Worm (Caenorhabditis elegans) whole organism, midembryonic: ENCODE results near the gene abcx-1.

Experiments used
- cog-1 ChIP-seq: sonication (generic microtip); optimal IDR thresholded peaks from 2 replicates; lab custom pipeline; 2016; ENCODE audit warnings: missing genetic modification characterization, missing compliant biosample characterization
- flt-1 ChIP-seq: fragments of 200-800 bp; sonication (Bioruptor generic); IDR thresholded peaks from 2 replicates; pipeline ENCODE4 v1.3.6; 2022; ENCODE audit warnings: missing genetic modification characterization, missing compliant biosample characterization
- klf-2 ChIP-seq: fragments of 200-800 bp; sonication (Bioruptor generic); conservative IDR thresholded peaks from 2 replicates; pipeline ENCODE4 v1.3.6; 2022; ENCODE audit warnings: missing genetic modification reagents, missing genetic modification characterization, missing compliant biosample characterization
- med-1 ChIP-seq: sonication (generic microtip); optimal IDR thresholded peaks from 2 replicates; lab custom pipeline; 2017; ENCODE audit warnings: missing genetic modification characterization, mild to moderate bottlenecking, missing compliant biosample characterization, antibody characterized with exemption, missing genetic modification reagents; ENCODE audit not compliant: insufficient read depth
- tab-1 ChIP-seq: fragments of 200-800 bp; sonication (Bioruptor generic); IDR thresholded peaks from 2 replicates; pipeline ENCODE4 v1.3.6; 2022; ENCODE audit warnings: missing genetic modification characterization, missing compliant biosample characterization
- ztf-29 ChIP-seq: fragments of 200-800 bp; sonication (Bioruptor generic); IDR thresholded peaks from 2 replicates; pipeline ENCODE4 v1.3.6; 2022; ENCODE audit warnings: missing genetic modification reagents, missing genetic modification characterization, missing compliant biosample characterization

DNA sequence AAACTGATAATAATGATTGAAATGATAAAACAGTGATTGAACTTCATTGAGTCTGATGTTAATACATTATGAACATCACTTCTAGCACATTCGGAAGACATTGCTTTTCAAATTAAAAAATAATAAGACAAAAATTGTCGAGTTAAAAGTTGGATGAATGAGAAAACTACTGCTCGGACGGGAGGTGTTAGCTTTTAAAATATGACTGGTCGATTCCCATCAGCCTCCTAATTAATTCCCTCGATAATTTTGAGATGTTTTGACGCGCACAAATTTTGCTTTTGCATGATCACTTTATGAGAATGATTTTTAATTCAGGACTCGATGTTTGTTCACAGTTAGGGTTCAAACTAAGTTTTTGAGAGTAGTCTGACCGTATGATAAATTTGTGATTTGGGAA is 41.7 kb downstream of the abcx-1 start, which contains the start of gene sra-28:
- TF ChIP-seq tab-1 (GFP tag; lab: Robert Waterston, UW) (no peak), ztf-29 (GFP tag; lab: Robert Waterston, UW) (no peak), cog-1 (no peak), med-1 (GFP tag; lab: Kevin White, UChicago) (no peak), flt-1 (GFP tag; lab: Robert Waterston, UW) (no peak), klf-2 (no peak)
